Worm (Caenorhabditis elegans) whole organism, L4 larva: Measurements from ENCODE around the gene F54D5.23.

Source experiments
- F10B5.3 ChIP-seq: sonication (generic microtip); optimal IDR thresholded peaks from 2 replicates; lab custom pipeline; 2016; ENCODE audit warnings: mild to moderate bottlenecking, missing genetic modification characterization, missing compliant biosample characterization
- F26F4.8 ChIP-seq: fragments of 200-800 bp; sonication (Bioruptor generic); conservative IDR thresholded peaks from 2 replicates; pipeline ENCODE4 v1.3.6; 2022; ENCODE audit warnings: missing genetic modification characterization, missing compliant biosample characterization
- R02D3.7 ChIP-seq: fragments of 150-350 bp; sonication (generic microtip); optimal IDR thresholded peaks from 3 replicates; lab custom pipeline; 2014; ENCODE audit warnings: missing biosample characterization, missing genetic modification characterization
- Y105C5A.15 ChIP-seq: fragments of 200-800 bp; sonication (Bioruptor generic); IDR thresholded peaks from 2 replicates; pipeline ENCODE4 v1.3.6; 2022; ENCODE audit warnings: missing genetic modification characterization, missing compliant biosample characterization
- Y75B8A.6 ChIP-seq: fragments of 200-800 bp; sonication (Bioruptor generic); IDR thresholded peaks from 2 replicates; pipeline ENCODE4 v1.3.6; 2022; ENCODE audit warnings: missing genetic modification reagents, missing genetic modification characterization, missing compliant biosample characterization
- ZK337.2 ChIP-seq: fragments of 200-800 bp; sonication (Bioruptor generic); IDR thresholded peaks from 2 replicates; pipeline ENCODE4 v1.3.6; 2022; ENCODE audit warnings: missing genetic modification reagents, missing genetic modification characterization, missing compliant biosample characterization
- ZK546.5 ChIP-seq, 2 experiments: sonication (generic microtip); optimal IDR thresholded peaks; 2 replicates each; lab custom pipeline; 2017; ENCODE audit warnings: missing biosample characterization in 2 of 2, missing genetic modification characterization in 2 of 2
- aha-1 ChIP-seq: fragments of 150-350 bp; peaks from one replicate; lab custom pipeline; 2014; ENCODE audit warnings: missing biosample characterization, missing genetic modification characterization
- arid-1 ChIP-seq: fragments of 200-800 bp; sonication (Bioruptor generic); conservative IDR thresholded peaks from 2 replicates; pipeline ENCODE4 v1.3.6; 2022; ENCODE audit warnings: missing genetic modification reagents, missing genetic modification characterization, missing compliant biosample characterization
- ceh-62 ChIP-seq: sonication (generic microtip); optimal IDR thresholded peaks from 2 replicates; lab custom pipeline; 2017; ENCODE audit warnings: missing biosample characterization, missing genetic modification characterization
- ceh-82 ChIP-seq: sonication (generic microtip); optimal IDR thresholded peaks from 2 replicates; lab custom pipeline; 2017; ENCODE audit warnings: missing biosample characterization, missing genetic modification characterization
- cey-2 ChIP-seq: sonication (generic microtip); optimal IDR thresholded peaks from 3 replicates; lab custom pipeline; 2017; ENCODE audit warnings: missing genetic modification characterization, mild to moderate bottlenecking, missing compliant biosample characterization, antibody characterized with exemption, borderline replicate concordance; ENCODE audit not compliant: insufficient read depth
- dpl-1 ChIP-seq: fragments of 150-350 bp; optimal IDR thresholded peaks from 2 replicates; lab custom pipeline; 2014; ENCODE audit warnings: missing biosample characterization, missing genetic modification reagents, missing genetic modification characterization
- duxl-1 ChIP-seq: sonication (generic microtip); optimal IDR thresholded peaks from 2 replicates; lab custom pipeline; 2016; ENCODE audit warnings: mild to moderate bottlenecking, missing genetic modification characterization, moderate library complexity, missing compliant biosample characterization; ENCODE audit not compliant: poor library complexity
- egl-27 ChIP-seq: sonication (generic microtip); optimal IDR thresholded peaks from 3 replicates; lab custom pipeline; 2017; ENCODE audit warnings: missing biosample characterization, missing genetic modification reagents, missing genetic modification characterization
- egl-43 ChIP-seq: fragments of 200-800 bp; sonication (Bioruptor generic); IDR thresholded peaks from 2 replicates; pipeline ENCODE4 v1.3.6; 2022; ENCODE audit warnings: missing genetic modification reagents, missing genetic modification characterization, missing compliant biosample characterization
- fos-1 ChIP-seq: fragments of 150-350 bp; optimal IDR thresholded peaks from 2 replicates; lab custom pipeline; 2014; ENCODE audit warnings: missing biosample characterization, missing genetic modification characterization
- hif-1 ChIP-seq, 2 experiments: sonication (generic microtip); optimal IDR thresholded peaks; 2 replicates each; lab custom pipeline; 2016 to 2017; ENCODE audit warnings: missing compliant biosample characterization in 2 of 2, missing genetic modification characterization in 2 of 2, missing genetic modification reagents in 2 of 2, missing genotype in 2 of 2, mild to moderate bottlenecking in 1 of 2
- hlh-30 ChIP-seq: sonication (generic microtip); optimal IDR thresholded peaks from 2 replicates; lab custom pipeline; 2017; ENCODE audit warnings: antibody characterized with exemption, mild to moderate bottlenecking, missing genetic modification characterization, missing compliant biosample characterization; ENCODE audit not compliant: insufficient read depth
- hmg-1.1 ChIP-seq: fragments of 200-800 bp; sonication (Bioruptor generic); IDR thresholded peaks from 2 replicates; pipeline ENCODE4 v1.3.6; 2022; ENCODE audit warnings: missing genetic modification reagents, missing genetic modification characterization, missing compliant biosample characterization
- jun-1 ChIP-seq: fragments of 150-350 bp; optimal IDR thresholded peaks from 2 replicates; lab custom pipeline; 2014; ENCODE audit warnings: missing biosample characterization, missing genetic modification reagents, missing genetic modification characterization
- lim-7 ChIP-seq: fragments of 200-800 bp; sonication (Bioruptor generic); IDR thresholded peaks from 2 replicates; pipeline ENCODE4 v1.3.6; 2022; ENCODE audit warnings: missing genetic modification characterization, missing compliant biosample characterization
- lin-1 ChIP-seq: fragments of 200-800 bp; sonication (Bioruptor generic); IDR thresholded peaks from 2 replicates; pipeline ENCODE4 v1.3.6; 2022; ENCODE audit warnings: missing genetic modification reagents, missing genetic modification characterization, missing compliant biosample characterization
- lin-15B ChIP-seq: fragments of 150-350 bp; sonication (generic microtip); optimal IDR thresholded peaks from 3 replicates; lab custom pipeline; 2014; ENCODE audit warnings: missing biosample characterization, missing genetic modification characterization
- lin-29 ChIP-seq: fragments of 200-800 bp; sonication (Bioruptor generic); IDR thresholded peaks from 2 replicates; pipeline ENCODE4 v1.3.6; 2022; ENCODE audit warnings: missing genetic modification reagents, missing genetic modification characterization, missing compliant biosample characterization
- lin-38 ChIP-seq: fragments of 200-800 bp; sonication (Bioruptor generic); IDR thresholded peaks from 2 replicates; pipeline ENCODE4 v1.3.6; 2022; ENCODE audit warnings: missing genetic modification reagents, missing genetic modification characterization, missing compliant biosample characterization
- lin-39 ChIP-seq: fragments of 150-350 bp; optimal IDR thresholded peaks from 2 replicates; lab custom pipeline; 2014; ENCODE audit warnings: missing biosample characterization, missing genetic modification reagents, missing genetic modification characterization
- lir-3 ChIP-seq: sonication (generic microtip); optimal IDR thresholded peaks from 2 replicates; lab custom pipeline; 2016; ENCODE audit warnings: mild to moderate bottlenecking, missing genetic modification characterization, missing compliant biosample characterization
- madf-5 ChIP-seq, 2 experiments: fragments of 200-800 bp; sonication (Bioruptor generic); IDR thresholded peaks; 2 replicates each; pipeline ENCODE4 v1.3.6; 2022; ENCODE audit warnings: missing compliant biosample characterization in 2 of 2, missing genetic modification characterization in 2 of 2
- madf-9 ChIP-seq: fragments of 200-800 bp; sonication (Bioruptor generic); conservative IDR thresholded peaks from 2 replicates; pipeline ENCODE4 v1.3.6; 2022; ENCODE audit warnings: missing genetic modification reagents, missing genetic modification characterization, missing compliant biosample characterization
- mdl-1 ChIP-seq, 2 experiments: fragments of 150-350 bp in 1 of 2; sonication (generic microtip) in 1 of 2; optimal IDR thresholded peaks; 2 replicates each; lab custom pipeline; 2014 to 2017; ENCODE audit warnings: missing biosample characterization in 2 of 2, missing genetic modification characterization in 2 of 2
- mep-1 ChIP-seq: fragments of 150-350 bp; sonication (generic microtip); optimal IDR thresholded peaks from 3 replicates; lab custom pipeline; 2014; ENCODE audit warnings: missing biosample characterization, missing genetic modification characterization
- mxl-3 ChIP-seq: fragments of 200-800 bp; sonication (Bioruptor generic); optimal IDR thresholded peaks from 2 replicates; lab custom pipeline; 2018; ENCODE audit warnings: mild to moderate bottlenecking, missing genetic modification characterization, missing compliant biosample characterization
- nhr-102 ChIP-seq: sonication (generic microtip); optimal IDR thresholded peaks from 2 replicates; lab custom pipeline; 2016; ENCODE audit warnings: mild to moderate bottlenecking, missing genetic modification characterization, moderate library complexity, missing compliant biosample characterization
- nhr-237 ChIP-seq: sonication (generic microtip); optimal IDR thresholded peaks from 2 replicates; lab custom pipeline; 2017; ENCODE audit warnings: missing biosample characterization, missing genetic modification characterization
- nhr-48 ChIP-seq: sonication (generic microtip); optimal IDR thresholded peaks from 2 replicates; lab custom pipeline; 2016; ENCODE audit warnings: mild to moderate bottlenecking, missing genetic modification characterization, missing compliant biosample characterization
- nhr-76 ChIP-seq: fragments of 150-350 bp; optimal IDR thresholded peaks from 2 replicates; lab custom pipeline; 2014; ENCODE audit warnings: missing biosample characterization, missing genetic modification characterization
- pha-4 ChIP-seq, 2 experiments: fragments of 150-350 bp in 1 of 2; fragments of 200-800 bp in 1 of 2; sonication (Bioruptor generic) in 1 of 2; IDR thresholded peaks in 1 of 2; optimal IDR thresholded peaks in 1 of 2; 2 replicates each; pipeline versions ENCODE4 v1.3.6 to Lab custom; 2014 to 2022; ENCODE audit warnings: missing genetic modification characterization in 2 of 2, missing genetic modification reagents in 2 of 2, missing biosample characterization in 1 of 2, missing compliant biosample characterization in 1 of 2
- rbr-2 ChIP-seq: sonication (generic microtip); optimal IDR thresholded peaks from 2 replicates; lab custom pipeline; 2016; ENCODE audit warnings: missing genotype, missing genetic modification characterization, missing compliant biosample characterization
- saeg-2 ChIP-seq: fragments of 200-800 bp; sonication (Bioruptor generic); IDR thresholded peaks from 2 replicates; pipeline ENCODE4 v1.3.6; 2022; ENCODE audit warnings: missing genetic modification reagents, missing genetic modification characterization, missing compliant biosample characterization
- skn-1 ChIP-seq: fragments of 150-350 bp; optimal IDR thresholded peaks from 2 replicates; lab custom pipeline; 2014; ENCODE audit warnings: missing biosample characterization, missing genetic modification characterization
- snpc-1.2 ChIP-seq: fragments of 200-800 bp; sonication (Bioruptor generic); IDR thresholded peaks from 2 replicates; pipeline ENCODE4 v1.3.6; 2022; ENCODE audit warnings: missing genetic modification reagents, missing genetic modification characterization, missing compliant biosample characterization
- tra-1 ChIP-seq: fragments of 200-800 bp; sonication (Bioruptor generic); IDR thresholded peaks from 2 replicates; pipeline ENCODE4 v1.3.6; 2022; ENCODE audit warnings: missing genetic modification reagents, missing genetic modification characterization, missing compliant biosample characterization
- vab-7 ChIP-seq: fragments of 200-800 bp; sonication (Bioruptor generic); IDR thresholded peaks from 2 replicates; pipeline ENCODE4 v1.3.6; 2022; ENCODE audit warnings: missing genetic modification reagents, missing genetic modification characterization, missing compliant biosample characterization
- zag-1 ChIP-seq: fragments of 150-350 bp; optimal IDR thresholded peaks from 2 replicates; lab custom pipeline; 2014; ENCODE audit warnings: missing biosample characterization, missing genetic modification characterization
- zfp-2 ChIP-seq: sonication (generic microtip); optimal IDR thresholded peaks from 2 replicates; lab custom pipeline; 2016; ENCODE audit warnings: mild to moderate bottlenecking, missing genetic modification characterization, missing compliant biosample characterization
- zip-11 ChIP-seq: fragments of 200-800 bp; sonication (Bioruptor generic); IDR thresholded peaks from 2 replicates; pipeline ENCODE4 v1.3.6; 2022; ENCODE audit warnings: missing genetic modification characterization, missing compliant biosample characterization
- zip-2 ChIP-seq: fragments of 150-350 bp; optimal IDR thresholded peaks from 2 replicates; lab custom pipeline; 2014; ENCODE audit warnings: missing biosample characterization, missing genetic modification characterization
- ztf-11 ChIP-seq: fragments of 150-350 bp; optimal IDR thresholded peaks from 2 replicates; lab custom pipeline; 2014; ENCODE audit warnings: missing biosample characterization, missing genetic modification characterization
- ztf-7 ChIP-seq: fragments of 150-350 bp; optimal IDR thresholded peaks from 2 replicates; lab custom pipeline; 2014; ENCODE audit warnings: missing biosample characterization, missing genetic modification characterization

The F54D5.23 gene

DNA sequence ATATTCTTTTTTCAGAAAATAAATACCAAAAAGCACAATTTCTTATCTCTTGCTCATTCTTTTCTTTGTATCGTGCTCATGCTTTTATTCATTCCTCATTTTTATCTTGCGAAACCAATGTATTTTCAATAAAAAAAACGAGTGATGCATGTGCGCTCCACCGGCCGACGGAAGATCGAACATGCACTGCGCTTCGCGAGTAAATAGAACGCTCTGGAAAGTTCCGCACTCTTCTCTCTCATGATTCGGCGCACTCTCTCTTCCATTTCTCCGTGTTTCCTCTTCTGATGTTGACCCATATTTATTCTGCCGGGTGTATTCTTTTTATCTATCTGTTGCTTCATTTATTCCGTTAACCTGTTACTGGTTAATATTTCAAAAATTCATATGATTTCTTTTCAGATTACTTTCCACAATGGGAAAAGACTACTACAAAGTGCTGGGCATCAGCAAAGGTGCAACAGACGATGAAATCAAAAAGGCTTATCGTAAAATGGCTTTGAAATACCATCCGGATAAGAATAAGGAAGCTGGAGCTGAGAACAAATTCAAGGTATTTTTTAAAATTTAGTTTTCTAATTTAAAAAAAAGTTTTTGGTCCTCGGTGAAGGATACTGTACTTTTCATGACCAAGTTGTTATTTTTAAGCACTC, 23.7 kb downstream of the F54D5.23 start, which contains the start of gene dnj-13 (continued):
- TF ChIP-seq dpl-1, result peak; percentile 78
- TF ChIP-seq hlh-30 (tag; lab: Kevin White, UChicago), result peak; percentile 96
- no peak for TF ChIP-seq nhr-237 (tag; lab: Kevin White, UChicago)
- no peak for TF ChIP-seq lin-15B (tag; lab: Kevin White, UChicago)
- peak; percentile 98 for TF ChIP-seq lin-1
- 0 out of 2 replicates have a peak, but pooled peaks have one; percentile 20 for TF ChIP-seq zip-11 (GFP tag; lab: Robert Waterston, UW)
- no peak for TF ChIP-seq zag-1 (tag; lab: Kevin White, UChicago)
- TF ChIP-seq hif-1 (tag; optimal IDR thresholded peaks at IDR 0.05; lab: Kevin White, UChicago), result peak; percentile 77 to 92
- peak; percentile 97 for TF ChIP-seq hmg-1.1 (GFP tag; lab: Robert Waterston, UW)
- peak; percentile 75 to 76 for TF ChIP-seq mdl-1 (tag; optimal IDR thresholded peaks at IDR 0.05; lab: Kevin White, UChicago)
- TF ChIP-seq lin-29 (GFP tag; lab: Robert Waterston, UW), result peak; percentile 91
- no peak for TF ChIP-seq R02D3.7 (tag; lab: Kevin White, UChicago)
- TF ChIP-seq ztf-11 (tag; lab: Kevin White, UChicago), result peak; percentile 13
- TF ChIP-seq nhr-102 (tag; lab: Kevin White, UChicago), result peak; percentile 93
- TF ChIP-seq Y75B8A.6 (GFP tag; lab: Robert Waterston, UW), result peak; percentile 90; the same call in 1 of the 2 replicates
- peak; percentile 73 for TF ChIP-seq zfp-2
- peak; percentile 96 for TF ChIP-seq rbr-2 (tag; lab: Kevin White, UChicago)
- TF ChIP-seq lin-39, result no peak
- no peak for TF ChIP-seq ceh-62
- no peak for TF ChIP-seq F26F4.8 (GFP tag; lab: Robert Waterston, UW)
- peak; percentile 89 for TF ChIP-seq F10B5.3
- peak; percentile 89 for TF ChIP-seq nhr-48 (tag; lab: Kevin White, UChicago)
- TF ChIP-seq mep-1 (tag; lab: Kevin White, UChicago), result peak; percentile 96
- TF ChIP-seq pha-4 (GFP tag; IDR thresholded peaks at IDR 0.05; lab: Robert Waterston, UW), result peak; percentile 98
- peak; percentile 89 for TF ChIP-seq pha-4 (tag; optimal IDR thresholded peaks at IDR 0.05; lab: Kevin White, UChicago)
- TF ChIP-seq snpc-1.2 (GFP tag; lab: Robert Waterston, UW), result peak; percentile 87
- no peak for TF ChIP-seq ZK546.5 (tag; optimal IDR thresholded peaks at IDR 0.05; lab: Kevin White, UChicago)
- TF ChIP-seq madf-5 (GFP tag; IDR thresholded peaks at IDR 0.05; lab: Robert Waterston, UW), result peak; percentile 87 to 91; a peak in 3 of 4 replicates
- no peak for TF ChIP-seq ceh-82
- TF ChIP-seq lir-3 (tag; lab: Kevin White, UChicago), result peak; percentile 12
- TF ChIP-seq arid-1, result peak; percentile 97
- peak; percentile 94 for TF ChIP-seq madf-9 (GFP tag; lab: Robert Waterston, UW)
- TF ChIP-seq saeg-2, result peak; percentile 93
- peak; percentile 88 for TF ChIP-seq mxl-3 (GFP tag; lab: Kevin White, UChicago)
- peak; percentile 39 for TF ChIP-seq ztf-7 (tag; lab: Kevin White, UChicago)
- TF ChIP-seq nhr-76, result no peak
- peak; percentile 96 for TF ChIP-seq tra-1 (GFP tag; lab: Robert Waterston, UW)
- peak; percentile 66 for TF ChIP-seq lim-7 (GFP tag; lab: Robert Waterston, UW)
- TF ChIP-seq skn-1 (tag; lab: Kevin White, UChicago), result no peak
- peak; percentile 88 for TF ChIP-seq aha-1
- no peak for TF ChIP-seq cey-2 (tag; lab: Kevin White, UChicago)
- TF ChIP-seq zip-2 (tag; lab: Kevin White, UChicago), result peak; percentile 79
- peak; percentile 99 for TF ChIP-seq lin-38 (GFP tag; lab: Robert Waterston, UW)
- peak; percentile 85 for TF ChIP-seq vab-7
- peak; percentile 95 for TF ChIP-seq egl-43 (GFP tag; lab: Robert Waterston, UW)
- no peak for TF ChIP-seq egl-27
- TF ChIP-seq jun-1 (tag; lab: Kevin White, UChicago), result peak; percentile 87
- TF ChIP-seq duxl-1 (tag; lab: Kevin White, UChicago), result peak; percentile 95
- no peak for TF ChIP-seq fos-1 (tag; lab: Kevin White, UChicago)
- peak; percentile 65; the same call in 1 of the 2 replicates for TF ChIP-seq Y105C5A.15
- TF ChIP-seq ZK337.2, result no peak
